Comparison of ENCODE assay signal across 7 worm cellular contexts in the genomic region with DNA sequence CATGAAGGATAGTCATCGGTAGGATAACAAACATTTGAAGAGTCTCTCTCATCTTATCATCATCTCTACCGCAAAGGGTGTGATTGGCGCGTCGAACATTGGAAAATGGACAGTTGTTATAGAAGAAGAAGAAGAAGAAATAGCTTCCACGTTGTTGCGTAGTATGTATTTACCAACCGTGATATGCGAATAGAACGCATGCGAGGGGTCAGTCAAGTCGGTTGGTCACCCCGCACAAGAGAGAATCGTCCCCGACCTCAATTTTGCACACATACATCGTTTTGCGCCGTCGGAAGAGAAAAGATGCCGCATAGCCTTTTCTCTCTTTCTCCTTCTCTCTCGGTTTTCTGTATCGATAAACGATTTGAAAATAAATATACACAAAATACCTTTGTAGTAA.
TF ChIP-seq lines count a peak whose summit lies in the region.

No protein-coding gene starts in this region.

TF ChIP-seq in whole organism, L1 larva, 84 proteins besides CTCF, POLR2A, EP300 and RAD21:
- TF ChIP-seq lin-35 (GFP tag; optimal IDR thresholded peaks at IDR 0.05; lab: Kevin White, UChicago), result peak in 1 of 2 experiments; percentile 10
- TF ChIP-seq efl-1 (optimal IDR thresholded peaks at IDR 0.05; lab: Kevin White, UChicago), result no peak
- peak in 1 of 2 experiments; percentile 87 for TF ChIP-seq efl-1 (GFP tag; optimal IDR thresholded peaks at IDR 0.05 in 1 of 2; lab: Kevin White, UChicago)
- peak; percentile 17 for TF ChIP-seq blmp-1 (tag; optimal IDR thresholded peaks at IDR 0.05; lab: Kevin White, UChicago)
- TF ChIP-seq mdl-1 (tag; optimal IDR thresholded peaks at IDR 0.05; lab: Kevin White, UChicago), result no peak
TF ChIP-seq in whole organism, L1 larva: peak in this region for 3.

TF ChIP-seq in whole organism, L2 larva, 48 proteins besides CTCF, POLR2A, EP300 and RAD21:
- TF ChIP-seq nhr-21 (tag; optimal IDR thresholded peaks at IDR 0.05; lab: Kevin White, UChicago), result peak; percentile 75
- peak; percentile 14 for TF ChIP-seq sem-4 (tag; optimal IDR thresholded peaks at IDR 0.05; lab: Kevin White, UChicago)
- TF ChIP-seq sma-9 (GFP tag; optimal IDR thresholded peaks at IDR 0.05; lab: Kevin White, UChicago), result peak; percentile 19
- TF ChIP-seq sma-9 (tag; optimal IDR thresholded peaks at IDR 0.05; lab: Kevin White, UChicago), result no peak
- no peak for TF ChIP-seq zag-1 (tag; optimal IDR thresholded peaks at IDR 0.05; lab: Kevin White, UChicago)

TF ChIP-seq in whole organism, L3 larva, 47 proteins besides CTCF, POLR2A, EP300 and RAD21:
- TF ChIP-seq nhr-23 (tag; optimal IDR thresholded peaks at IDR 0.05; lab: Kevin White, UChicago) (peak; percentile 80), pha-4 (tag; optimal IDR thresholded peaks at IDR 0.05; lab: Kevin White, UChicago) (no peak), jun-1 (tag; optimal IDR thresholded peaks at IDR 0.05; lab: Kevin White, UChicago) (no peak), nhr-12 (tag; optimal IDR thresholded peaks at IDR 0.05; lab: Kevin White, UChicago) (no peak), elt-1 (tag; optimal IDR thresholded peaks at IDR 0.05; lab: Kevin White, UChicago) (no peak), daf-12 (tag; optimal IDR thresholded peaks at IDR 0.05; lab: Kevin White, UChicago) (no peak), nhr-76 (tag; optimal IDR thresholded peaks at IDR 0.05; lab: Kevin White, UChicago) (no peak), snpc-4 (tag; optimal IDR thresholded peaks at IDR 0.05; lab: Kevin White, UChicago) (no peak), lin-39 (tag; optimal IDR thresholded peaks at IDR 0.05; lab: Kevin White, UChicago) (no peak), nhr-43 (tag; optimal IDR thresholded peaks at IDR 0.05; lab: Kevin White, UChicago; ENCODE audit: poor library complexity, severe bottlenecking) (peak; percentile 2)

TF ChIP-seq in whole organism, L4 larva, 104 proteins besides CTCF, POLR2A, EP300 and RAD21:
- TF ChIP-seq lim-7 (GFP tag; IDR thresholded peaks at IDR 0.05; lab: Robert Waterston, UW) (no peak), nhr-28 (tag; optimal IDR thresholded peaks at IDR 0.05; lab: Kevin White, UChicago) (peak; percentile 44), php-3 (GFP tag; IDR thresholded peaks at IDR 0.05; lab: Robert Waterston, UW) (no peak), hlh-11 (tag; optimal IDR thresholded peaks at IDR 0.05; lab: Kevin White, UChicago) (peak; percentile 8), unc-62 (GFP tag; optimal IDR thresholded peaks at IDR 0.05 in 1 of 2; lab: Kevin White, UChicago) (peak in 1 of 2 experiments; percentile 93), unc-62 (tag; optimal IDR thresholded peaks at IDR 0.05; lab: Kevin White, UChicago) (no peak), mdl-1 (tag; optimal IDR thresholded peaks at IDR 0.05; lab: Kevin White, UChicago) (peak in 1 of 2 experiments; percentile 39), mxl-3 (GFP tag; optimal IDR thresholded peaks at IDR 0.05; lab: Kevin White, UChicago) (peak; percentile 47), Y105C5A.15 (GFP tag; IDR thresholded peaks at IDR 0.05; lab: Robert Waterston, UW) (no peak)
TF ChIP-seq in whole organism, L4 larva: peak in this region for 5.

TF ChIP-seq in whole organism, early embryonic, 17 proteins besides CTCF, POLR2A, EP300 and RAD21:
- TF ChIP-seq sea-1 (GFP tag; conservative IDR thresholded peaks at IDR 0.05; lab: Robert Waterston, UW) (no peak), scrt-1 (GFP tag; IDR thresholded peaks at IDR 0.05; lab: Robert Waterston, UW) (no peak), ceh-13 (GFP tag; optimal IDR thresholded peaks at IDR 0.05; lab: Kevin White, UChicago) (no peak), hmg-4 (GFP tag; optimal IDR thresholded peaks at IDR 0.05; lab: Kevin White, UChicago) (peak; percentile 2)

TF ChIP-seq in whole organism, late embryonic, 69 proteins besides CTCF, POLR2A, EP300 and RAD21:
- TF ChIP-seq ceh-48 (tag; optimal IDR thresholded peaks at IDR 0.05; lab: Kevin White, UChicago), result no peak
- no peak for TF ChIP-seq pat-9 (tag; optimal IDR thresholded peaks at IDR 0.05; lab: Kevin White, UChicago)
- TF ChIP-seq elt-2 (tag; optimal IDR thresholded peaks at IDR 0.05; lab: Kevin White, UChicago), result peak; percentile 15
- TF ChIP-seq dmd-4 (tag; optimal IDR thresholded peaks at IDR 0.05; lab: Kevin White, UChicago; ENCODE audit: borderline replicate concordance), result no peak
- peak; percentile 12 for TF ChIP-seq nfya-1 (tag; optimal IDR thresholded peaks at IDR 0.05; lab: Kevin White, UChicago)
- no peak for TF ChIP-seq lim-6 (tag; optimal IDR thresholded peaks at IDR 0.05; lab: Kevin White, UChicago)
- no peak for TF ChIP-seq sox-2 (GFP tag; IDR thresholded peaks at IDR 0.05; lab: Robert Waterston, UW)
- TF ChIP-seq unc-86 (tag; optimal IDR thresholded peaks at IDR 0.05; lab: Kevin White, UChicago), result no peak

TF ChIP-seq in whole organism, mixed stage, embryonic, 35 proteins besides CTCF, POLR2A, EP300 and RAD21:
- TF ChIP-seq unc-120 (tag; optimal IDR thresholded peaks at IDR 0.05; lab: Kevin White, UChicago; ENCODE audit: poor library complexity, severe bottlenecking), result no peak
- TF ChIP-seq ham-2 (GFP tag; optimal IDR thresholded peaks at IDR 0.05; lab: Kevin White, UChicago), result peak; percentile 30
- TF ChIP-seq elt-1 (tag; optimal IDR thresholded peaks at IDR 0.05; lab: Kevin White, UChicago; ENCODE audit: borderline replicate concordance, insufficient read depth), result peak; percentile 49
- peak; percentile 8 for TF ChIP-seq pha-4 (tag; optimal IDR thresholded peaks at IDR 0.05; lab: Kevin White, UChicago)
